Worm (Caenorhabditis elegans) whole organism, L4 larva: ENCODE data around the gene Y42H9B.3.

Experiments
- F44E2.7 ChIP-seq: fragments of 200-800 bp; sonication (Bioruptor generic); IDR thresholded peaks from 2 replicates; pipeline ENCODE4 v2.1.2; 2022; ENCODE audit warnings: missing genetic modification characterization, missing compliant biosample characterization
- T20F7.1 ChIP-seq: fragments of 200-800 bp; sonication (Bioruptor generic); optimal IDR thresholded peaks from 2 replicates; lab custom pipeline; 2018; ENCODE audit warnings: mild to moderate bottlenecking, missing genetic modification characterization, missing compliant biosample characterization
- Y105C5A.15 ChIP-seq: fragments of 200-800 bp; sonication (Bioruptor generic); IDR thresholded peaks from 2 replicates; pipeline ENCODE4 v1.3.6; 2022; ENCODE audit warnings: missing genetic modification characterization, missing compliant biosample characterization
- Y5F2A.4 ChIP-seq: fragments of 200-800 bp; sonication (Bioruptor generic); optimal IDR thresholded peaks from 2 replicates; lab custom pipeline; 2018; ENCODE audit warnings: mild to moderate bottlenecking, missing genetic modification characterization, missing compliant biosample characterization
- Y75B8A.6 ChIP-seq: fragments of 200-800 bp; sonication (Bioruptor generic); IDR thresholded peaks from 2 replicates; pipeline ENCODE4 v1.3.6; 2022; ENCODE audit warnings: missing genetic modification reagents, missing genetic modification characterization, missing compliant biosample characterization
- aha-1 ChIP-seq: fragments of 150-350 bp; peaks from one replicate; lab custom pipeline; 2014; ENCODE audit warnings: missing biosample characterization, missing genetic modification characterization
- ceh-20 ChIP-seq: fragments of 200-800 bp; sonication (Bioruptor generic); IDR thresholded peaks from 2 replicates; pipeline ENCODE4 v1.3.6; 2022; ENCODE audit warnings: missing genetic modification reagents, missing genetic modification characterization, missing compliant biosample characterization
- ceh-32 ChIP-seq: sonication (generic microtip); optimal IDR thresholded peaks from 2 replicates; lab custom pipeline; 2016; ENCODE audit warnings: mild to moderate bottlenecking, missing genetic modification characterization, missing compliant biosample characterization; ENCODE audit not compliant: poor library complexity
- ces-1 ChIP-seq: fragments of 150-350 bp; sonication (generic microtip); optimal IDR thresholded peaks from 4 replicates; lab custom pipeline; 2014; ENCODE audit warnings: missing biosample characterization, missing genetic modification reagents, missing genetic modification characterization
- cey-2 ChIP-seq: sonication (generic microtip); optimal IDR thresholded peaks from 3 replicates; lab custom pipeline; 2017; ENCODE audit warnings: missing genetic modification characterization, mild to moderate bottlenecking, missing compliant biosample characterization, antibody characterized with exemption, borderline replicate concordance; ENCODE audit not compliant: insufficient read depth
- ctbp-1 ChIP-seq: fragments of 200-800 bp; sonication (Bioruptor generic); IDR thresholded peaks from 2 replicates; pipeline ENCODE4 v1.3.6; 2022; ENCODE audit warnings: missing genetic modification reagents, missing genetic modification characterization, missing compliant biosample characterization
- daf-16 ChIP-seq, 3 experiments: sonication (generic microtip); optimal IDR thresholded peaks; 2 replicates each; lab custom pipeline; 2016 to 2017; ENCODE audit warnings: missing genetic modification characterization in 3 of 3, missing genetic modification reagents in 3 of 3, mild to moderate bottlenecking in 2 of 3, missing compliant biosample characterization in 2 of 3, missing biosample characterization in 1 of 3, moderate library complexity in 1 of 3
- daf-19 ChIP-seq: fragments of 200-800 bp; sonication (Bioruptor generic); conservative IDR thresholded peaks from 2 replicates; pipeline ENCODE4 v1.3.6; 2022; ENCODE audit warnings: missing genetic modification characterization, missing compliant biosample characterization
- dmd-6 ChIP-seq: fragments of 200-800 bp; sonication (Bioruptor generic); IDR thresholded peaks from 2 replicates; pipeline ENCODE4 v1.3.6; 2022; ENCODE audit warnings: missing genetic modification reagents, missing genetic modification characterization, missing compliant biosample characterization
- dve-1 ChIP-seq: sonication (generic microtip); optimal IDR thresholded peaks from 2 replicates; lab custom pipeline; 2017; ENCODE audit warnings: antibody characterized with exemption, mild to moderate bottlenecking, missing genetic modification characterization, missing compliant biosample characterization; ENCODE audit not compliant: insufficient read depth
- egl-27 ChIP-seq: sonication (generic microtip); optimal IDR thresholded peaks from 3 replicates; lab custom pipeline; 2017; ENCODE audit warnings: missing biosample characterization, missing genetic modification reagents, missing genetic modification characterization
- egl-43 ChIP-seq: fragments of 200-800 bp; sonication (Bioruptor generic); IDR thresholded peaks from 2 replicates; pipeline ENCODE4 v1.3.6; 2022; ENCODE audit warnings: missing genetic modification reagents, missing genetic modification characterization, missing compliant biosample characterization
- fos-1 ChIP-seq: fragments of 150-350 bp; optimal IDR thresholded peaks from 2 replicates; lab custom pipeline; 2014; ENCODE audit warnings: missing biosample characterization, missing genetic modification characterization
- hlh-11 ChIP-seq: fragments of 200-800 bp; sonication (Bioruptor generic); optimal IDR thresholded peaks from 2 replicates; lab custom pipeline; 2018; ENCODE audit warnings: mild to moderate bottlenecking, missing genetic modification characterization, missing compliant biosample characterization
- jun-1 ChIP-seq: fragments of 150-350 bp; optimal IDR thresholded peaks from 2 replicates; lab custom pipeline; 2014; ENCODE audit warnings: missing biosample characterization, missing genetic modification reagents, missing genetic modification characterization
- lim-7 ChIP-seq: fragments of 200-800 bp; sonication (Bioruptor generic); IDR thresholded peaks from 2 replicates; pipeline ENCODE4 v1.3.6; 2022; ENCODE audit warnings: missing genetic modification characterization, missing compliant biosample characterization
- lin-13 ChIP-seq: fragments of 150-350 bp; optimal IDR thresholded peaks from 2 replicates; lab custom pipeline; 2014; ENCODE audit warnings: missing biosample characterization, missing genetic modification reagents, missing genetic modification characterization
- lin-15B ChIP-seq: fragments of 150-350 bp; sonication (generic microtip); optimal IDR thresholded peaks from 3 replicates; lab custom pipeline; 2014; ENCODE audit warnings: missing biosample characterization, missing genetic modification characterization
- lir-3 ChIP-seq: sonication (generic microtip); optimal IDR thresholded peaks from 2 replicates; lab custom pipeline; 2016; ENCODE audit warnings: mild to moderate bottlenecking, missing genetic modification characterization, missing compliant biosample characterization
- lsy-2 ChIP-seq, 2 experiments: fragments of 150-350 bp in 1 of 2; sonication (generic microtip) in 1 of 2; optimal IDR thresholded peaks; 2 replicates each; lab custom pipeline; 2014 to 2017; ENCODE audit warnings: missing biosample characterization in 2 of 2, missing genetic modification characterization in 2 of 2
- madf-5 ChIP-seq, 2 experiments: fragments of 200-800 bp; sonication (Bioruptor generic); IDR thresholded peaks; 2 replicates each; pipeline ENCODE4 v1.3.6; 2022; ENCODE audit warnings: missing compliant biosample characterization in 2 of 2, missing genetic modification characterization in 2 of 2
- mdl-1 ChIP-seq, 2 experiments: fragments of 150-350 bp in 1 of 2; sonication (generic microtip) in 1 of 2; optimal IDR thresholded peaks; 2 replicates each; lab custom pipeline; 2014 to 2017; ENCODE audit warnings: missing biosample characterization in 2 of 2, missing genetic modification characterization in 2 of 2
- mes-2 ChIP-seq: sonication (generic microtip); optimal IDR thresholded peaks from 2 replicates; lab custom pipeline; 2016; ENCODE audit warnings: missing genotype, mild to moderate bottlenecking, missing genetic modification characterization, missing compliant biosample characterization; ENCODE audit not compliant: poor library complexity, severe bottlenecking
- mxl-3 ChIP-seq: fragments of 200-800 bp; sonication (Bioruptor generic); optimal IDR thresholded peaks from 2 replicates; lab custom pipeline; 2018; ENCODE audit warnings: mild to moderate bottlenecking, missing genetic modification characterization, missing compliant biosample characterization
- nhr-10 ChIP-seq: fragments of 150-350 bp; optimal IDR thresholded peaks from 2 replicates; lab custom pipeline; 2014; ENCODE audit warnings: missing biosample characterization, missing genetic modification characterization
- nhr-102 ChIP-seq: sonication (generic microtip); optimal IDR thresholded peaks from 2 replicates; lab custom pipeline; 2016; ENCODE audit warnings: mild to moderate bottlenecking, missing genetic modification characterization, moderate library complexity, missing compliant biosample characterization
- nhr-111 ChIP-seq: fragments of 200-800 bp; sonication (Bioruptor generic); optimal IDR thresholded peaks from 2 replicates; lab custom pipeline; 2018; ENCODE audit warnings: mild to moderate bottlenecking, missing genetic modification characterization, missing compliant biosample characterization
- nhr-237 ChIP-seq: sonication (generic microtip); optimal IDR thresholded peaks from 2 replicates; lab custom pipeline; 2017; ENCODE audit warnings: missing biosample characterization, missing genetic modification characterization
- nhr-41 ChIP-seq: fragments of 200-800 bp; sonication (Bioruptor generic); IDR thresholded peaks from 2 replicates; pipeline ENCODE4 v1.3.6; 2022; ENCODE audit warnings: missing genetic modification reagents, missing genetic modification characterization, missing compliant biosample characterization
- nhr-48 ChIP-seq: sonication (generic microtip); optimal IDR thresholded peaks from 2 replicates; lab custom pipeline; 2016; ENCODE audit warnings: mild to moderate bottlenecking, missing genetic modification characterization, missing compliant biosample characterization
- nhr-76 ChIP-seq: fragments of 150-350 bp; optimal IDR thresholded peaks from 2 replicates; lab custom pipeline; 2014; ENCODE audit warnings: missing biosample characterization, missing genetic modification characterization
- php-3 ChIP-seq: fragments of 200-800 bp; sonication (Bioruptor generic); IDR thresholded peaks from 2 replicates; pipeline ENCODE4 v1.3.6; 2022; ENCODE audit warnings: missing genetic modification reagents, missing genetic modification characterization, missing compliant biosample characterization
- pqm-1 ChIP-seq: sonication (generic microtip); optimal IDR thresholded peaks from 2 replicates; lab custom pipeline; 2017; ENCODE audit warnings: missing biosample characterization, missing genetic modification characterization
- skn-1 ChIP-seq: fragments of 150-350 bp; optimal IDR thresholded peaks from 2 replicates; lab custom pipeline; 2014; ENCODE audit warnings: missing biosample characterization, missing genetic modification characterization
- spr-1 ChIP-seq: sonication (generic microtip); optimal IDR thresholded peaks from 2 replicates; lab custom pipeline; 2016; ENCODE audit warnings: mild to moderate bottlenecking, missing genetic modification characterization, missing compliant biosample characterization
- tra-1 ChIP-seq: fragments of 200-800 bp; sonication (Bioruptor generic); IDR thresholded peaks from 2 replicates; pipeline ENCODE4 v1.3.6; 2022; ENCODE audit warnings: missing genetic modification reagents, missing genetic modification characterization, missing compliant biosample characterization
- unc-130 ChIP-seq: sonication (generic microtip); optimal IDR thresholded peaks from 2 replicates; lab custom pipeline; 2016; ENCODE audit warnings: missing genetic modification reagents, missing genetic modification characterization, missing compliant biosample characterization
- unc-39 ChIP-seq: sonication (generic microtip); optimal IDR thresholded peaks from 2 replicates; lab custom pipeline; 2017; ENCODE audit warnings: missing biosample characterization, missing genetic modification characterization
- unc-62 ChIP-seq, 3 experiments: fragments of 150-350 bp in 1 of 3; sonication (generic microtip); optimal IDR thresholded peaks in 2 of 3; peaks in 1 of 3; 1 replicate in 1 of 3; 2 replicates in 2 of 3; lab custom pipeline; 2014 to 2017; ENCODE audit warnings: missing biosample characterization in 3 of 3, missing genetic modification characterization in 3 of 3, missing genetic modification reagents in 3 of 3, missing genotype in 1 of 3
- zfp-3 ChIP-seq: fragments of 200-800 bp; sonication (Bioruptor generic); conservative IDR thresholded peaks from 2 replicates; pipeline ENCODE4 v1.3.6; 2022; ENCODE audit warnings: missing genetic modification reagents, missing genetic modification characterization, missing compliant biosample characterization
- ztf-11 ChIP-seq: fragments of 150-350 bp; optimal IDR thresholded peaks from 2 replicates; lab custom pipeline; 2014; ENCODE audit warnings: missing biosample characterization, missing genetic modification characterization

Y42H9B.3 gene

DNA sequence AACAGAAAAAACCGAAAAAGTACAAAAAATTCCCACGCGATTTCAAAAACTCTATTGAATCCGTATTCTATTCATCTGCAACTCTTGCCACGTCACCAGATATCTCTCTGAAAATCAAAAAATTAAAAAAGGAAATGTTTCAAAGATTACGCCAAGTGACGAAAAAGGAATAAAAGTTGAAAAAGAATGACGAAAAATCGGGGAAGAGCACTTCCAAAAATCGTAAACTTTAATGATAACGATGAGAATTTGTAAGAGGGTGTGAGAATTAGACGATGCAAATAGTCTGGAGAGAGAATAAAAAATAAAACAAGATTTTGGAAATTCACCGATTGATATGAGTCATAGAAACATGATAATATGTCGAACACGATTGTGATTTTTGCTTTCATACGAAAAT, 22.0 kb upstream of the Y42H9B.3 start:
- TF ChIP-seq unc-62 (GFP tag; optimal IDR thresholded peaks at IDR 0.05 in 1 of 2; lab: Kevin White, UChicago), result peak in 1 of 2 experiments; percentile 11
- no peak for TF ChIP-seq unc-62 (tag; optimal IDR thresholded peaks at IDR 0.05; lab: Kevin White, UChicago)
- no peak for TF ChIP-seq lin-15B (tag; lab: Kevin White, UChicago)
- TF ChIP-seq pqm-1 (tag; lab: Kevin White, UChicago), result peak; percentile 61
- no peak for TF ChIP-seq nhr-10 (tag; lab: Kevin White, UChicago)
- TF ChIP-seq, all 104 proteins: peak for 2

DNA sequence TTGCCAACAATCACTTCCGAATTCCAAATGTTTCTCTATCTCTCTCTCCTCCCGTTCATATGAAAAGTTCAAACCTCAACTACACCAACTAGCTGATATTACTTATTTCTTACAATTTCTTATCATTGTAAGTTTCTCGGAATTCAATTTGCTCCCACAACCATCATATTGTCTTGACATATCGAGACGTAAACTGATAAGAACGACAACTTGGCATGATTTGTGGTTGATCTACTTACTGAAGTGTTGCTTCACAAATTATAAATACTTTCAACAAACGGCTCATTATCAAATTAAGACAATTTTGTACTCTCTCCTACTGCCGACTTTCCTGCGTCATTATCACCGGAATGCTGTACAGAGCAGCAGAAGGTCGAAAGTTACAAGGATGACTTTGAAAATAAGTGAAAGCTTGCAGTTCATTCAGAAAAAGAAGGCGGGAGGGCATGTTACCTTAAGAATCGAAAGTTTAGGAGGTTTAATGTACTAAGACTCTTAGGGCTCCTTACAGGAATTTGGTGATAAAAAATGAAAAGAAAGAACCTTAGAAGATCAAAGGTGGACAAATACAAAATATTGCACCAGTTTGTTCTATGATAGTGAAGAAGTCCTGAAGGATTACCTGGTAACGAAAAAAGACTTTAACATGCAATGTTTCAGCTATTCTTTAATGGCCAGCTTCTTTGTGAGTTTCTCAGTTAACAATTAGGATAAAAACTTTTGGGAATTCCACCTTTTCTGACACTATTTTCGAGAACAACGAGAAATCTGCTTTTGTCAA, 20.1 kb upstream of the Y42H9B.3 start:
- TF ChIP-seq nhr-237 (no peak), ces-1 (GFP tag; lab: Kevin White, UChicago) (no peak), ztf-11 (tag; lab: Kevin White, UChicago) (no peak), T20F7.1 (peak; percentile 33), daf-19 (GFP tag; lab: Robert Waterston, UW) (no peak), lin-13 (GFP tag; lab: Kevin White, UChicago) (no peak), dmd-6 (GFP tag; lab: Robert Waterston, UW) (peak; percentile 97), dve-1 (tag; lab: Kevin White, UChicago) (peak; percentile 81), egl-43 (no peak), lim-7 (GFP tag; lab: Robert Waterston, UW) (no peak), daf-16 (GFP tag; optimal IDR thresholded peaks at IDR 0.05; lab: Kevin White, UChicago) (peak in 1 of 2 experiments; percentile 50), daf-16 (tag; optimal IDR thresholded peaks at IDR 0.05; lab: Kevin White, UChicago) (peak; percentile 93), spr-1 (no peak), unc-62 (GFP tag; optimal IDR thresholded peaks at IDR 0.05 in 1 of 2; lab: Kevin White, UChicago) (no peak), unc-62 (tag; optimal IDR thresholded peaks at IDR 0.05; lab: Kevin White, UChicago) (no peak), php-3 (GFP tag; lab: Robert Waterston, UW) (0 out of 2 replicates have a peak, but pooled peaks have one; percentile 34), mxl-3 (no peak), egl-27 (tag; lab: Kevin White, UChicago) (no peak), aha-1 (tag; lab: Kevin White, UChicago) (peak; percentile 68), zfp-3 (GFP tag; lab: Robert Waterston, UW) (no peak), unc-130 (GFP tag; lab: Kevin White, UChicago) (no peak), nhr-102 (peak; percentile 56), ctbp-1 (no peak), Y5F2A.4 (GFP tag; lab: Kevin White, UChicago) (no peak), ceh-32 (tag; lab: Kevin White, UChicago) (no peak), F44E2.7 (no peak), lsy-2 (tag; optimal IDR thresholded peaks at IDR 0.05; lab: Kevin White, UChicago) (peak in 1 of 2 experiments; percentile 15), mdl-1 (tag; optimal IDR thresholded peaks at IDR 0.05; lab: Kevin White, UChicago) (no peak), unc-39 (tag; lab: Kevin White, UChicago) (no peak), hlh-11 (peak; percentile 88), nhr-111 (GFP tag; lab: Kevin White, UChicago) (no peak), mes-2 (tag; lab: Kevin White, UChicago) (no peak), madf-5 (GFP tag; IDR thresholded peaks at IDR 0.05; lab: Robert Waterston, UW) (no peak), skn-1 (tag; lab: Kevin White, UChicago) (no peak), fos-1 (no peak), jun-1 (no peak), Y105C5A.15 (GFP tag; lab: Robert Waterston, UW) (no peak), nhr-10 (tag; lab: Kevin White, UChicago) (peak; percentile 24), tra-1 (GFP tag; lab: Robert Waterston, UW) (peak; percentile 87), nhr-76 (tag; lab: Kevin White, UChicago) (no peak), ceh-20 (no peak), nhr-48 (tag; lab: Kevin White, UChicago) (peak; percentile 74), Y75B8A.6 (GFP tag; lab: Robert Waterston, UW) (no peak), cey-2 (tag; lab: Kevin White, UChicago) (peak; percentile 29), lir-3 (no peak), nhr-41 (GFP tag; lab: Robert Waterston, UW) (0 out of 2 replicates have a peak, but pooled peaks have one; percentile 17)
